Worm (Caenorhabditis elegans) whole organism, young adult: ENCODE data around the gene Y73C8C.12.

Experiments used
- B0019.2 ChIP-seq: fragments of 200-800 bp; sonication (Bioruptor generic); conservative IDR thresholded peaks from 2 replicates; pipeline ENCODE4 v1.3.6; 2022; ENCODE audit warnings: missing genetic modification reagents, missing genetic modification characterization, missing compliant biosample characterization
- F23B12.7 ChIP-seq: sonication (generic microtip); optimal IDR thresholded peaks from 2 replicates; lab custom pipeline; 2017; ENCODE audit warnings: missing genetic modification characterization, mild to moderate bottlenecking, missing compliant biosample characterization, antibody characterized with exemption, moderate library complexity; ENCODE audit not compliant: insufficient read depth
- F57A8.1 ChIP-seq: fragments of 200-800 bp; sonication (Bioruptor generic); optimal IDR thresholded peaks from 2 replicates; lab custom pipeline; 2018; ENCODE audit warnings: mild to moderate bottlenecking, missing genetic modification characterization, moderate library complexity, missing compliant biosample characterization
- Y79H2A.3 ChIP-seq: fragments of 200-800 bp; sonication (Bioruptor generic); conservative IDR thresholded peaks from 2 replicates; pipeline ENCODE4 v1.3.6; 2022; ENCODE audit warnings: missing genetic modification reagents, missing genetic modification characterization, missing compliant biosample characterization
- ZK185.1 ChIP-seq: sonication (generic microtip); optimal IDR thresholded peaks from 2 replicates; lab custom pipeline; 2016; ENCODE audit warnings: mild to moderate bottlenecking, missing genetic modification characterization, missing compliant biosample characterization; ENCODE audit not compliant: poor library complexity, severe bottlenecking
- attf-3 ChIP-seq: fragments of 200-800 bp; sonication (Bioruptor generic); conservative IDR thresholded peaks from 2 replicates; pipeline ENCODE4 v1.3.6; 2022; ENCODE audit warnings: missing genetic modification reagents, missing genetic modification characterization, missing compliant biosample characterization
- attf-5 ChIP-seq: fragments of 200-800 bp; sonication (Bioruptor generic); optimal IDR thresholded peaks from 2 replicates; lab custom pipeline; 2018; ENCODE audit warnings: mild to moderate bottlenecking, missing genetic modification characterization, missing compliant biosample characterization
- hmg-20 ChIP-seq: fragments of 200-800 bp; sonication (Bioruptor generic); IDR thresholded peaks from 2 replicates; pipeline ENCODE4 v1.3.6; 2022; ENCODE audit warnings: missing genetic modification reagents, missing genetic modification characterization, missing compliant biosample characterization
- lin-35 ChIP-seq, 3 experiments: fragments of 150-350 bp in 2 of 3; sonication (generic microtip) in 1 of 3; optimal IDR thresholded peaks; 2 replicates each; lab custom pipeline; 2014 to 2018; ENCODE audit warnings: missing biosample characterization in 3 of 3, missing genetic modification characterization in 3 of 3, missing genetic modification reagents in 3 of 3
- mcd-1 ChIP-seq: fragments of 200-800 bp; sonication (Bioruptor generic); IDR thresholded peaks from 2 replicates; pipeline ENCODE4 v1.3.6; 2022; ENCODE audit warnings: missing genetic modification reagents, missing genetic modification characterization, missing compliant biosample characterization
- mel-28 ChIP-seq: sonication (generic microtip); optimal IDR thresholded peaks from 2 replicates; lab custom pipeline; 2016; ENCODE audit warnings: borderline replicate concordance, mild to moderate bottlenecking, missing genetic modification characterization, missing compliant biosample characterization
- mes-4 ChIP-seq: sonication (generic microtip); optimal IDR thresholded peaks from 2 replicates; lab custom pipeline; 2016; ENCODE audit warnings: missing genotype, missing genetic modification characterization, missing compliant biosample characterization
- nhr-120 ChIP-seq: fragments of 200-800 bp; sonication (Bioruptor generic); IDR thresholded peaks from 2 replicates; pipeline ENCODE4 v1.3.6; 2022; ENCODE audit warnings: missing genetic modification characterization, missing compliant biosample characterization
- nhr-179 ChIP-seq: sonication (generic microtip); optimal IDR thresholded peaks from 2 replicates; lab custom pipeline; 2016; ENCODE audit warnings: mild to moderate bottlenecking, missing genetic modification characterization, missing compliant biosample characterization
- pha-4 ChIP-seq: fragments of 150-350 bp; sonication (generic microtip); optimal IDR thresholded peaks from 2 replicates; lab custom pipeline; 2014; ENCODE audit warnings: missing biosample characterization, missing genetic modification reagents, missing genetic modification characterization
- snpc-3.4 ChIP-seq: sonication (generic microtip); optimal IDR thresholded peaks from 2 replicates; lab custom pipeline; 2017; ENCODE audit warnings: missing genetic modification characterization, mild to moderate bottlenecking, missing compliant biosample characterization, antibody characterized with exemption, moderate library complexity, missing genotype, missing genetic modification reagents
- snpc-4 ChIP-seq, 5 experiments: fragments of 150-350 bp in 1 of 5; sonication (generic microtip) in 4 of 5; optimal IDR thresholded peaks; 2 replicates each; lab custom pipeline; 2014 to 2018; ENCODE audit warnings: missing genetic modification characterization in 5 of 5, missing biosample characterization in 3 of 5, antibody characterized with exemption in 2 of 5, mild to moderate bottlenecking in 2 of 5, missing compliant biosample characterization in 2 of 5, missing genotype in 2 of 5, moderate library complexity in 2 of 5, missing genetic modification reagents in 1 of 5
- sptf-2 ChIP-seq: fragments of 200-800 bp; sonication (Bioruptor generic); optimal IDR thresholded peaks from 2 replicates; lab custom pipeline; 2018; ENCODE audit warnings: mild to moderate bottlenecking, missing genetic modification characterization, missing compliant biosample characterization
- tlf-1 ChIP-seq: fragments of 200-800 bp; sonication (Bioruptor generic); optimal IDR thresholded peaks from 2 replicates; lab custom pipeline; 2018; ENCODE audit warnings: mild to moderate bottlenecking, missing genetic modification characterization, missing compliant biosample characterization
- zim-3 ChIP-seq: sonication (generic microtip); optimal IDR thresholded peaks from 2 replicates; lab custom pipeline; 2017; ENCODE audit warnings: mild to moderate bottlenecking, missing genetic modification characterization, moderate library complexity, missing compliant biosample characterization
- ztf-22 ChIP-seq: fragments of 200-800 bp; sonication (Bioruptor generic); optimal IDR thresholded peaks from 2 replicates; lab custom pipeline; 2018; ENCODE audit warnings: mild to moderate bottlenecking, missing genetic modification characterization, moderate library complexity, missing compliant biosample characterization
- ztf-28 ChIP-seq: fragments of 200-800 bp; sonication (Bioruptor generic); IDR thresholded peaks from 2 replicates; pipeline ENCODE4 v1.3.6; 2022; ENCODE audit warnings: missing genetic modification reagents, missing genetic modification characterization, missing compliant biosample characterization

Gene Y73C8C.12

ce11 chrV:3169838-3170237 is 44.8 kb downstream of the Y73C8C.12 start, which contains the start of gene srbc-6:
TSS of gene srbc-6 (plus strand) at chrV:3170138.
- no peak for TF ChIP-seq sptf-2
- no peak for TF ChIP-seq ZK185.1 (tag; lab: Kevin White, UChicago)
- no peak for TF ChIP-seq tlf-1
- no peak for TF ChIP-seq mcd-1
- TF ChIP-seq nhr-179, result no peak
- TF ChIP-seq snpc-3.4 (tag; lab: Kevin White, UChicago), result no peak
- TF ChIP-seq hmg-20 (GFP tag; lab: Robert Waterston, UW), result no peak
- no peak for TF ChIP-seq nhr-120 (GFP tag; lab: Robert Waterston, UW)
- TF ChIP-seq ztf-22, result no peak
- no peak for TF ChIP-seq lin-35 (GFP tag; optimal IDR thresholded peaks at IDR 0.05; lab: Kevin White, UChicago)
- no peak for TF ChIP-seq pha-4 (tag; lab: Kevin White, UChicago)

DNA sequence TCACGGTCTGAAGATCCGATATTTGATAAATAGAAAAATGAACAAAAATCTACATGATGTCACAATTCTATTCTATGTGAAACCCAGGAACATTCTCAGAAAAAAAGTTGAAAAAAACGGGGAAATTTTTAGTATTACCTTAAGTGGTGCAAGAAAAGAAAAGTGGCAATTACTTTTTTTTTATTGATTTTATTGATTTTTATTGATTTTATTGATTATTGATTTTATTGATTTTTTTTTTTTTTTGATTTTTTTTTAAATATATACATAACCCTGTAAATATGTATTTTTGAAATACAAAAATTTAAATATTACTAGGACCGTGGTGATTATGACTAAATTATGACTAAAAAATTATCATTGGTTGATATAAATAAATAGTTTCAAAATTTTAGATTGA is 46.6 kb downstream of the Y73C8C.12 start:
- TF ChIP-seq zim-3 (no peak), attf-5 (GFP tag; lab: Kevin White, UChicago) (no peak), ztf-22 (no peak), mes-4 (tag; lab: Kevin White, UChicago) (no peak), snpc-4 (GFP tag; optimal IDR thresholded peaks at IDR 0.05; lab: Kevin White, UChicago) (no peak), snpc-4 (tag; optimal IDR thresholded peaks at IDR 0.05; lab: Kevin White, UChicago) (no peak), attf-3 (GFP tag; lab: Robert Waterston, UW) (no peak), ztf-28 (no peak), F57A8.1 (GFP tag; lab: Kevin White, UChicago) (no peak), Y79H2A.3 (GFP tag; lab: Robert Waterston, UW) (no peak), B0019.2 (GFP tag; lab: Robert Waterston, UW) (no peak), F23B12.7 (tag; lab: Kevin White, UChicago) (no peak), mel-28 (tag; lab: Kevin White, UChicago) (no peak)
